Worm (Caenorhabditis elegans): ENCODE results near the gene mstr-2.

DNA sequence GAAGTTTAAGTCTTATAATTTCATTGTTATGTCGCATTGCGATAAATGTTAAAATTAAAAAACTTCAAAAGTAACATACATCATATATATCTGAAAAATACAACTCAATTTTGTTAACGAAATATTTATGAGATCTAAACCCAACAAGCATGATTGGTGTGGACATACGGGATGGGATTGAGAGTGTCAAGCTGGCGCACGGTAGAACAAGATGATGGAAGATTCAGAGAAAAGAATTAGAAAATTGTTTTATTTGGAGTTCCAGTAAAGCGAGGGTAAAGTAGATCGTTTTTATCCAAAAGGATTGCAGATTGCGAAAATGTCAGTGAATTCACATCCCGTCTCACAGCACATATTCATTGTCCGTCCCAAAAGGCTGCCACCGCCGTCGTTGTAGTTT, 7.9 kb downstream of the mstr-2 start:
- TF ChIP-seq nhr-77 (tag; optimal IDR thresholded peaks at IDR 0.05) (no peak), ztf-11 (tag; optimal IDR thresholded peaks at IDR 0.05) (no peak), dpl-1 (GFP tag; optimal IDR thresholded peaks at IDR 0.05) (no peak), lin-38 (GFP tag; IDR thresholded peaks at IDR 0.05) (peak; percentile 57), nhr-41 (GFP tag; IDR thresholded peaks at IDR 0.05) (no peak), nhr-6 (tag; optimal IDR thresholded peaks at IDR 0.05) (no peak), saeg-2 (GFP tag; IDR thresholded peaks at IDR 0.05) (no peak), attf-4 (tag; optimal IDR thresholded peaks at IDR 0.05) (no peak), tag-97 (GFP tag; IDR thresholded peaks at IDR 0.05) (no peak), nhr-76 (tag; optimal IDR thresholded peaks at IDR 0.05) (no peak), ceh-82 (tag; optimal IDR thresholded peaks at IDR 0.05) (no peak), lin-15B (tag; optimal IDR thresholded peaks at IDR 0.05) (no peak)

Data from whole organism, L4 larva.